Worm (Caenorhabditis elegans) whole organism, late embryonic: ENCODE measurements around the gene clec-146.

Source experiments
- C08G9.2 ChIP-seq: sonication (generic microtip); optimal IDR thresholded peaks from 2 replicates; lab custom pipeline; 2016; ENCODE audit warnings: mild to moderate bottlenecking, missing genetic modification characterization, moderate library complexity, missing compliant biosample characterization
- C38D4.7 ChIP-seq: fragments of 200-800 bp; sonication (Bioruptor generic); optimal IDR thresholded peaks from 2 replicates; lab custom pipeline; 2018; ENCODE audit warnings: mild to moderate bottlenecking, missing genetic modification characterization, moderate library complexity, missing compliant biosample characterization
- K02D7.2 ChIP-seq: sonication (generic microtip); optimal IDR thresholded peaks from 2 replicates; lab custom pipeline; 2017; ENCODE audit warnings: mild to moderate bottlenecking, missing genetic modification characterization, missing compliant biosample characterization
- K09A11.1 ChIP-seq: sonication (generic microtip); optimal IDR thresholded peaks from 2 replicates; lab custom pipeline; 2017; ENCODE audit warnings: antibody characterized with exemption, mild to moderate bottlenecking, missing genetic modification characterization, missing compliant biosample characterization; ENCODE audit not compliant: insufficient read depth
- T23F11.4 ChIP-seq: fragments of 200-800 bp; sonication (Bioruptor generic); optimal IDR thresholded peaks from 2 replicates; lab custom pipeline; 2018; ENCODE audit warnings: mild to moderate bottlenecking, missing genetic modification characterization, missing compliant biosample characterization
- Y22D7AL.16 ChIP-seq: sonication (generic microtip); optimal IDR thresholded peaks from 2 replicates; lab custom pipeline; 2016; ENCODE audit warnings: missing genetic modification characterization, missing compliant biosample characterization
- ama-1 ChIP-seq: fragments of 150-350 bp; optimal IDR thresholded peaks from 2 replicates; lab custom pipeline; 2014
- ceh-19 ChIP-seq: fragments of 200-800 bp; sonication (Bioruptor generic); optimal IDR thresholded peaks from 2 replicates; lab custom pipeline; 2018; ENCODE audit warnings: mild to moderate bottlenecking, missing genetic modification characterization, missing compliant biosample characterization
- ceh-22 ChIP-seq: sonication (generic microtip); optimal IDR thresholded peaks from 2 replicates; lab custom pipeline; 2017; ENCODE audit warnings: missing biosample characterization, missing genetic modification characterization
- ceh-24 ChIP-seq: sonication (generic microtip); optimal IDR thresholded peaks from 2 replicates; lab custom pipeline; 2016; ENCODE audit warnings: mild to moderate bottlenecking, missing genetic modification characterization, missing compliant biosample characterization
- ceh-30 ChIP-seq: fragments of 150-350 bp; optimal IDR thresholded peaks from 2 replicates; lab custom pipeline; 2014; ENCODE audit warnings: missing biosample characterization, missing genetic modification characterization
- ceh-34 ChIP-seq: sonication (generic microtip); optimal IDR thresholded peaks from 2 replicates; lab custom pipeline; 2016; ENCODE audit warnings: mild to moderate bottlenecking, missing genetic modification characterization, missing compliant biosample characterization
- ceh-48 ChIP-seq: sonication (generic microtip); optimal IDR thresholded peaks from 2 replicates; lab custom pipeline; 2016; ENCODE audit warnings: missing genetic modification characterization, inconsistent platforms, missing compliant biosample characterization
- ceh-6 ChIP-seq: fragments of 200-800 bp; sonication (Bioruptor generic); optimal IDR thresholded peaks from 2 replicates; lab custom pipeline; 2018; ENCODE audit warnings: mild to moderate bottlenecking, missing genetic modification characterization, missing compliant biosample characterization
- ceh-9 ChIP-seq: sonication (generic microtip); optimal IDR thresholded peaks from 2 replicates; lab custom pipeline; 2016; ENCODE audit warnings: mild to moderate bottlenecking, missing genetic modification characterization, inconsistent platforms, missing compliant biosample characterization
- elt-4 ChIP-seq: sonication (generic microtip); optimal IDR thresholded peaks from 2 replicates; lab custom pipeline; 2016; ENCODE audit warnings: missing genetic modification characterization, missing compliant biosample characterization
- fax-1 ChIP-seq: sonication (generic microtip); optimal IDR thresholded peaks from 2 replicates; lab custom pipeline; 2016; ENCODE audit warnings: missing genotype, missing genetic modification characterization, missing compliant biosample characterization
- hlh-15 ChIP-seq: sonication (generic microtip); optimal IDR thresholded peaks from 2 replicates; lab custom pipeline; 2016; ENCODE audit warnings: missing genetic modification characterization, missing compliant biosample characterization
- hlh-30 ChIP-seq: sonication (generic microtip); optimal IDR thresholded peaks from 2 replicates; lab custom pipeline; 2017; ENCODE audit warnings: antibody characterized with exemption, missing genetic modification characterization, missing compliant biosample characterization; ENCODE audit not compliant: insufficient read depth
- lim-6 ChIP-seq: sonication (generic microtip); optimal IDR thresholded peaks from 2 replicates; lab custom pipeline; 2016; ENCODE audit warnings: missing genetic modification characterization, missing compliant biosample characterization
- lin-11 ChIP-seq: fragments of 200-800 bp; sonication (Bioruptor generic); optimal IDR thresholded peaks from 2 replicates; lab custom pipeline; 2018; ENCODE audit warnings: mild to moderate bottlenecking, missing genetic modification characterization, missing compliant biosample characterization
- mec-3 ChIP-seq: sonication (generic microtip); optimal IDR thresholded peaks from 2 replicates; lab custom pipeline; 2016; ENCODE audit warnings: borderline replicate concordance, missing genetic modification characterization, missing compliant biosample characterization
- nfya-1 ChIP-seq: sonication (generic microtip); optimal IDR thresholded peaks from 2 replicates; lab custom pipeline; 2017; ENCODE audit warnings: missing genetic modification characterization, mild to moderate bottlenecking, missing compliant biosample characterization, antibody characterized with exemption, moderate library complexity
- nhr-232 ChIP-seq: sonication (generic microtip); optimal IDR thresholded peaks from 2 replicates; lab custom pipeline; 2016; ENCODE audit warnings: missing genetic modification characterization, missing compliant biosample characterization
- npax-4 ChIP-seq: sonication (generic microtip); optimal IDR thresholded peaks from 2 replicates; lab custom pipeline; 2016; ENCODE audit warnings: missing genetic modification characterization, missing compliant biosample characterization
- pag-3 ChIP-seq: sonication (generic microtip); optimal IDR thresholded peaks from 2 replicates; lab custom pipeline; 2016; ENCODE audit warnings: missing compliant biosample characterization, missing genetic modification characterization, borderline replicate concordance
- pat-9 ChIP-seq: fragments of 200-800 bp; sonication (Bioruptor generic); optimal IDR thresholded peaks from 2 replicates; lab custom pipeline; 2018; ENCODE audit warnings: mild to moderate bottlenecking, missing genetic modification characterization, moderate library complexity, missing compliant biosample characterization
- pax-1 ChIP-seq: fragments of 150-350 bp; optimal IDR thresholded peaks from 2 replicates; lab custom pipeline; 2014; ENCODE audit warnings: missing biosample characterization, missing genetic modification characterization
- pqm-1 ChIP-seq: sonication (generic microtip); optimal IDR thresholded peaks from 2 replicates; lab custom pipeline; 2016; ENCODE audit warnings: missing genetic modification characterization, missing compliant biosample characterization
- ref-2 ChIP-seq: sonication (generic microtip); optimal IDR thresholded peaks from 2 replicates; lab custom pipeline; 2016; ENCODE audit warnings: missing genetic modification characterization, missing compliant biosample characterization
- rnt-1 ChIP-seq: sonication (generic microtip); optimal IDR thresholded peaks from 2 replicates; lab custom pipeline; 2016; ENCODE audit warnings: missing genetic modification characterization, missing compliant biosample characterization
- sox-2 ChIP-seq: fragments of 200-800 bp; sonication (Bioruptor generic); IDR thresholded peaks from 2 replicates; pipeline ENCODE4 v1.3.6; 2022; ENCODE audit warnings: missing genetic modification reagents, missing genetic modification characterization, missing compliant biosample characterization
- sox-4 ChIP-seq: sonication (generic microtip); optimal IDR thresholded peaks from 2 replicates; lab custom pipeline; 2017; ENCODE audit warnings: mild to moderate bottlenecking, missing genetic modification characterization, inconsistent platforms, missing compliant biosample characterization
- tbx-2 ChIP-seq: sonication (generic microtip); optimal IDR thresholded peaks from 2 replicates; lab custom pipeline; 2016; ENCODE audit warnings: missing genetic modification characterization, missing compliant biosample characterization
- tbx-7 ChIP-seq: sonication (generic microtip); optimal IDR thresholded peaks from 2 replicates; lab custom pipeline; 2016; ENCODE audit warnings: missing genotype, missing genetic modification characterization, missing compliant biosample characterization
- ttx-3 ChIP-seq: sonication (generic microtip); optimal IDR thresholded peaks from 2 replicates; lab custom pipeline; 2016; ENCODE audit warnings: missing genetic modification reagents, missing genetic modification characterization, missing compliant biosample characterization
- unc-42 ChIP-seq: sonication (generic microtip); optimal IDR thresholded peaks from 2 replicates; lab custom pipeline; 2016; ENCODE audit warnings: missing genotype, missing genetic modification characterization, missing compliant biosample characterization
- unc-55 ChIP-seq: sonication (generic microtip); optimal IDR thresholded peaks from 2 replicates; lab custom pipeline; 2017; ENCODE audit warnings: missing biosample characterization, missing genetic modification reagents, missing genetic modification characterization
- unc-86 ChIP-seq: sonication (generic microtip); optimal IDR thresholded peaks from 2 replicates; lab custom pipeline; 2016; ENCODE audit warnings: missing genetic modification characterization, missing compliant biosample characterization
- zip-5 ChIP-seq: sonication (generic microtip); optimal IDR thresholded peaks from 2 replicates; lab custom pipeline; 2016; ENCODE audit warnings: missing genetic modification characterization, missing compliant biosample characterization
- ztf-16 ChIP-seq: sonication (generic microtip); optimal IDR thresholded peaks from 2 replicates; lab custom pipeline; 2017; ENCODE audit warnings: missing genetic modification characterization, missing compliant biosample characterization

The clec-146 gene

DNA sequence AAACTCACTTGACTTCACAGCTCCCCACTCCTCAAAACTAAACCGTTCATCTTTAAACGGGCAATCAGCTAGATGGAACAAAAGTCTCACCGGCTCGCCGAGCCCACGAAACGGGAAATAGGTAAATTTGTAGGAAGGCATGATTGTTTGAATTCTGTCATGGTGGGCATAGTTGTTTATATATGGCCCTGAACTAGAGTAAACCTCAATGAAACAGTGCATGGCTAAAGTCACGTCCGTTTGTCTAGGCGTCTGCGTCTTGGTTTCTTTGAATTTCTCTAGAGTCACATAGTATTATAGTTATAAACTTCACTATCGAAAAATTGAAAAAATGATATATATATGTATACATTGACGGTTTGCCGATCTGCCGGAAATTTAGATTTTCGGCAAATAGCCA lies 33.4 kb upstream of the clec-146 start, which contains the start of gene gst-19:
Gene gst-19 (minus strand): TSS at position 145 of the 400 bp plus-strand sequence.
- TF ChIP-seq K02D7.2 (no peak), zip-5 (tag; lab: Kevin White, UChicago) (no peak), sox-2 (GFP tag; lab: Robert Waterston, UW) (no peak), Y22D7AL.16 (tag; lab: Kevin White, UChicago) (no peak), ceh-34 (tag; lab: Kevin White, UChicago) (no peak), pqm-1 (no peak), unc-42 (tag; lab: Kevin White, UChicago) (no peak), ttx-3 (tag; lab: Kevin White, UChicago) (no peak), sox-4 (tag; lab: Kevin White, UChicago) (no peak), ceh-9 (tag; lab: Kevin White, UChicago) (no peak), C38D4.7 (no peak), ref-2 (no peak)

ce11 chrII:13624330-13624729 lies 30.8 kb upstream of the clec-146 start, which contains the start of gene gst-16:
TSS of gene gst-16 (minus strand) at chrII:13624440.
- TF ChIP-seq tbx-2 (tag; lab: Kevin White, UChicago) (no peak), nhr-232 (tag; lab: Kevin White, UChicago) (no peak), ztf-16 (tag; lab: Kevin White, UChicago) (no peak), pqm-1 (no peak), ceh-30 (tag; lab: Kevin White, UChicago) (no peak), C38D4.7 (no peak), hlh-30 (tag; lab: Kevin White, UChicago) (no peak), ceh-24 (tag; lab: Kevin White, UChicago) (no peak), hlh-15 (tag; lab: Kevin White, UChicago) (no peak), nfya-1 (tag; lab: Kevin White, UChicago) (no peak), rnt-1 (tag; lab: Kevin White, UChicago) (no peak), C08G9.2 (tag; lab: Kevin White, UChicago) (no peak), lim-6 (no peak), ama-1 (lab: Kevin White, UChicago) (no peak)

- TF ChIP-seq T23F11.4 (GFP tag; lab: Kevin White, UChicago): no peak
- no peak for TF ChIP-seq unc-42 (tag; lab: Kevin White, UChicago)
- no peak for TF ChIP-seq unc-55 (GFP tag; lab: Kevin White, UChicago)
- TF ChIP-seq npax-4: no peak
- no peak for TF ChIP-seq ceh-22 (tag; lab: Kevin White, UChicago)
- TF ChIP-seq pag-3 (tag; lab: Kevin White, UChicago): no peak
- no peak for TF ChIP-seq fax-1 (tag; lab: Kevin White, UChicago)
- TF ChIP-seq C08G9.2 (tag; lab: Kevin White, UChicago): no peak
- TF ChIP-seq sox-4 (tag; lab: Kevin White, UChicago): no peak
- no peak for TF ChIP-seq K09A11.1 (tag; lab: Kevin White, UChicago)
- no peak for TF ChIP-seq C38D4.7
- TF ChIP-seq pat-9 (tag; lab: Kevin White, UChicago): no peak
- no peak for TF ChIP-seq ceh-6
- no peak for TF ChIP-seq elt-4 (tag; lab: Kevin White, UChicago)
- no peak for TF ChIP-seq ceh-19 (GFP tag; lab: Kevin White, UChicago)
- no peak for TF ChIP-seq tbx-7 (tag; lab: Kevin White, UChicago)
These were observed 24.2 kb upstream of the clec-146 start, which contains the start of gene gst-12 for ce11 chrII:13617808-13618207. TSS of gene gst-12 (minus strand) at chrII:13618061.

ce11 chrII:13616000-13616399 lies 22.4 kb upstream of the clec-146 start, which contains the start of gene gst-14:
TSS of gene gst-14 (minus strand) at chrII:13616100.
- TF ChIP-seq unc-86 (tag; lab: Kevin White, UChicago): no peak
- no peak for TF ChIP-seq mec-3 (tag; lab: Kevin White, UChicago)
- no peak for TF ChIP-seq tbx-7 (tag; lab: Kevin White, UChicago)
- TF ChIP-seq ceh-6: no peak
- no peak for TF ChIP-seq lin-11 (tag; lab: Kevin White, UChicago)
- no peak for TF ChIP-seq zip-5 (tag; lab: Kevin White, UChicago)
- TF ChIP-seq K02D7.2: no peak
- TF ChIP-seq hlh-30 (tag; lab: Kevin White, UChicago): no peak
- no peak for TF ChIP-seq pax-1 (tag; lab: Kevin White, UChicago)
- TF ChIP-seq ceh-48 (tag; lab: Kevin White, UChicago): no peak
- TF ChIP-seq nhr-232 (tag; lab: Kevin White, UChicago): no peak
- TF ChIP-seq, all 69 proteins: peak for 0
